Worm (Caenorhabditis elegans) whole organism, L3 larva: ENCODE data around the gene fbxa-209.

Experiments
- aly-2 ChIP-seq: fragments of 150-350 bp; optimal IDR thresholded peaks from 2 replicates; lab custom pipeline; 2014; ENCODE audit warnings: missing biosample characterization, missing genetic modification characterization
- ama-1 ChIP-seq: fragments of 150-350 bp; optimal IDR thresholded peaks from 2 replicates; lab custom pipeline; 2018
- ceh-28 ChIP-seq: fragments of 150-350 bp; optimal IDR thresholded peaks from 2 replicates; lab custom pipeline; 2014; ENCODE audit warnings: missing biosample characterization, missing genetic modification reagents, missing genetic modification characterization
- ceh-9 ChIP-seq: sonication (generic microtip); optimal IDR thresholded peaks from 2 replicates; lab custom pipeline; 2018; ENCODE audit warnings: missing biosample characterization, missing genetic modification characterization
- egl-27 ChIP-seq: sonication (generic microtip); optimal IDR thresholded peaks from 4 replicates; lab custom pipeline; 2017; ENCODE audit warnings: missing biosample characterization, missing genetic modification reagents, missing genetic modification characterization
- elt-1 ChIP-seq: fragments of 150-350 bp; optimal IDR thresholded peaks from 2 replicates; lab custom pipeline; 2014; ENCODE audit warnings: missing biosample characterization, missing genetic modification characterization
- elt-3 ChIP-seq, 3 experiments: fragments of 150-350 bp in 1 of 3; sonication (generic microtip) in 2 of 3; optimal IDR thresholded peaks; 2 replicates in 2 of 3; 4 replicates in 1 of 3; lab custom pipeline; 2014 to 2017; ENCODE audit warnings: missing biosample characterization in 3 of 3, missing genetic modification characterization in 3 of 3
- fkh-10 ChIP-seq: sonication (generic microtip); optimal IDR thresholded peaks from 2 replicates; lab custom pipeline; 2017; ENCODE audit warnings: missing biosample characterization, missing genetic modification reagents, missing genetic modification characterization
- fkh-2 ChIP-seq: fragments of 150-350 bp; optimal IDR thresholded peaks from 2 replicates; lab custom pipeline; 2014; ENCODE audit warnings: missing biosample characterization, missing genetic modification reagents, missing genetic modification characterization
- hmg-11 ChIP-seq: sonication (generic microtip); optimal IDR thresholded peaks from 2 replicates; lab custom pipeline; 2016; ENCODE audit warnings: missing genetic modification characterization, missing compliant biosample characterization
- lsy-12 ChIP-seq: sonication (generic microtip); optimal IDR thresholded peaks from 2 replicates; lab custom pipeline; 2016; ENCODE audit warnings: mild to moderate bottlenecking, missing genetic modification characterization, missing compliant biosample characterization
- mml-1 ChIP-seq: fragments of 150-350 bp; sonication (generic microtip); optimal IDR thresholded peaks from 3 replicates; lab custom pipeline; 2014; ENCODE audit warnings: missing biosample characterization, missing genetic modification characterization
- nhr-11 ChIP-seq: fragments of 150-350 bp; optimal IDR thresholded peaks from 2 replicates; lab custom pipeline; 2014; ENCODE audit warnings: missing biosample characterization, missing genetic modification characterization
- nhr-237 ChIP-seq: fragments of 150-350 bp; optimal IDR thresholded peaks from 2 replicates; lab custom pipeline; 2014; ENCODE audit warnings: missing biosample characterization, missing genetic modification characterization
- nhr-25 ChIP-seq: sonication (generic microtip); optimal IDR thresholded peaks from 2 replicates; lab custom pipeline; 2017; ENCODE audit warnings: missing biosample characterization, missing genetic modification characterization
- nhr-28 ChIP-seq: fragments of 150-350 bp; optimal IDR thresholded peaks from 2 replicates; lab custom pipeline; 2014; ENCODE audit warnings: missing biosample characterization, missing genetic modification characterization
- nhr-67 ChIP-seq: fragments of 150-350 bp; optimal IDR thresholded peaks from 2 replicates; lab custom pipeline; 2014; ENCODE audit warnings: missing biosample characterization, missing genetic modification characterization
- nhr-77 ChIP-seq: fragments of 150-350 bp; optimal IDR thresholded peaks from 2 replicates; lab custom pipeline; 2014; ENCODE audit warnings: missing biosample characterization, missing genetic modification characterization
- pha-4 ChIP-seq: fragments of 150-350 bp; optimal IDR thresholded peaks from 2 replicates; lab custom pipeline; 2014; ENCODE audit warnings: missing biosample characterization, missing genetic modification reagents, missing genetic modification characterization
- pqm-1 ChIP-seq: fragments of 150-350 bp; optimal IDR thresholded peaks from 2 replicates; lab custom pipeline; 2017; ENCODE audit warnings: missing biosample characterization, missing genetic modification characterization, inconsistent platforms
- sea-2 ChIP-seq: fragments of 150-350 bp; sonication (generic microtip); optimal IDR thresholded peaks from 4 replicates; lab custom pipeline; 2014; ENCODE audit warnings: missing biosample characterization, missing genetic modification reagents, missing genetic modification characterization
- skn-1 ChIP-seq: fragments of 150-350 bp; optimal IDR thresholded peaks from 2 replicates; lab custom pipeline; 2014; ENCODE audit warnings: missing biosample characterization, missing genetic modification characterization
- tbx-2 ChIP-seq: sonication (generic microtip); optimal IDR thresholded peaks from 2 replicates; lab custom pipeline; 2016; ENCODE audit warnings: mild to moderate bottlenecking, missing genetic modification characterization, missing compliant biosample characterization
- ztf-11 ChIP-seq: fragments of 150-350 bp; optimal IDR thresholded peaks from 2 replicates; lab custom pipeline; 2014; ENCODE audit warnings: missing biosample characterization, missing genetic modification characterization

The fbxa-209 gene

ce11 chrV:15379817-15380216 lies 47.0 kb downstream of the fbxa-209 start, which contains the start of gene srh-251:
Gene srh-251 (minus strand): TSS chrV:15379917.
- no peak for TF ChIP-seq nhr-237 (tag; lab: Kevin White, UChicago)
- no peak for TF ChIP-seq nhr-11
- TF ChIP-seq lsy-12 (tag; lab: Kevin White, UChicago), result no peak
- no peak for TF ChIP-seq mml-1 (tag; lab: Kevin White, UChicago)
- no peak for TF ChIP-seq nhr-28 (tag; lab: Kevin White, UChicago)
- no peak for TF ChIP-seq aly-2 (tag; lab: Kevin White, UChicago)
- no peak for TF ChIP-seq tbx-2 (tag; lab: Kevin White, UChicago)
- TF ChIP-seq nhr-25, result no peak
- no peak for TF ChIP-seq egl-27
- TF ChIP-seq sea-2 (GFP tag; lab: Kevin White, UChicago), result no peak

- no peak for TF ChIP-seq fkh-2 (tag; lab: Kevin White, UChicago)
- no peak for TF ChIP-seq pha-4 (tag; lab: Kevin White, UChicago)
- no peak for TF ChIP-seq nhr-77 (tag; lab: Kevin White, UChicago)
- no peak for TF ChIP-seq ceh-28 (tag; lab: Kevin White, UChicago)
- no peak for TF ChIP-seq pqm-1 (tag; lab: Kevin White, UChicago)
- no peak for TF ChIP-seq elt-1 (tag; lab: Kevin White, UChicago)
- TF ChIP-seq ztf-11, result no peak
Measured at ce11 chrV:15377903-15378302, 48.9 kb downstream of the fbxa-209 start, which contains the start of gene srh-122. Gene srh-122 (minus strand): TSS chrV:15378003.

ce11 chrV:15376223-15376622 lies 50.6 kb downstream of the fbxa-209 start, which contains the start of gene srh-52:
Gene srh-52 (minus strand): TSS chrV:15376323.
- TF ChIP-seq ceh-9 (tag; lab: Kevin White, UChicago), result no peak
- no peak for TF ChIP-seq sea-2 (GFP tag; lab: Kevin White, UChicago)
- TF ChIP-seq fkh-10 (GFP tag; lab: Kevin White, UChicago), result no peak
- TF ChIP-seq ama-1 (lab: Kevin White, UChicago), result no peak
- no peak for TF ChIP-seq skn-1
- TF ChIP-seq elt-1 (tag; lab: Kevin White, UChicago), result no peak
- no peak for TF ChIP-seq nhr-67 (tag; lab: Kevin White, UChicago)
- TF ChIP-seq elt-3 (tag; optimal IDR thresholded peaks at IDR 0.05; lab: Kevin White, UChicago), result no peak
- no peak for TF ChIP-seq hmg-11 (tag; lab: Kevin White, UChicago)
